Fruit fly (Drosophila melanogaster) whole organism, pupa: ENCODE measurements around the gene pho.

Experiments
- CG10348 ChIP-seq: fragments of 200-800 bp; sonication (Bioruptor generic); IDR thresholded peaks from 2 replicates; pipeline ENCODE4 v1.3.6; 2022; ENCODE audit warnings: missing biosample characterization, missing genetic modification characterization
- CG12605 ChIP-seq: fragments of 200-800 bp; sonication (Bioruptor generic); IDR thresholded peaks from 2 replicates; pipeline ENCODE4 v1.3.6; 2022; ENCODE audit warnings: missing biosample characterization, missing genetic modification characterization
- CG13204 ChIP-seq: fragments of 200-800 bp; sonication (Bioruptor generic); optimal IDR thresholded peaks from 2 replicates; lab custom pipeline; 2018; ENCODE audit warnings: missing biosample characterization, mild to moderate bottlenecking, missing genetic modification characterization, moderate library complexity
- CG14655 ChIP-seq: fragments of 200-800 bp; sonication (Bioruptor generic); optimal IDR thresholded peaks from 3 replicates; lab custom pipeline; 2017; ENCODE audit warnings: mild to moderate bottlenecking, missing biosample characterization, missing genetic modification reagents, missing genetic modification characterization
- CG15710 ChIP-seq: fragments of 200-800 bp; sonication (Bioruptor generic); optimal IDR thresholded peaks from 2 replicates; lab custom pipeline; 2018; ENCODE audit warnings: missing biosample characterization, mild to moderate bottlenecking, missing genetic modification characterization, moderate library complexity
- CG17806 ChIP-seq: fragments of 200-800 bp; sonication (Bioruptor generic); optimal IDR thresholded peaks from 2 replicates; lab custom pipeline; 2018; ENCODE audit warnings: missing biosample characterization, mild to moderate bottlenecking, missing genetic modification characterization, moderate library complexity
- CG32121 ChIP-seq: fragments of 200-800 bp; sonication (Bioruptor generic); IDR thresholded peaks from 2 replicates; pipeline ENCODE4 v1.3.6; 2022; ENCODE audit warnings: missing biosample characterization, missing genetic modification characterization
- CG34367 ChIP-seq: fragments of 200-800 bp; sonication (Bioruptor generic); optimal IDR thresholded peaks from 2 replicates; lab custom pipeline; 2018; ENCODE audit warnings: missing biosample characterization, mild to moderate bottlenecking, missing genetic modification characterization
- CG4496 ChIP-seq: fragments of 200-800 bp; sonication (Bioruptor generic); IDR thresholded peaks from 3 replicates; pipeline ENCODE4 v1.3.6; 2022; ENCODE audit warnings: missing biosample characterization, missing genetic modification characterization
- CG8159 ChIP-seq: fragments of 200-800 bp; sonication (Bioruptor generic); optimal IDR thresholded peaks from 3 replicates; lab custom pipeline; 2018; ENCODE audit warnings: missing biosample characterization, mild to moderate bottlenecking, missing genetic modification characterization, moderate library complexity
- CG8301 ChIP-seq: fragments of 200-800 bp; sonication (Bioruptor generic); optimal IDR thresholded peaks from 2 replicates; lab custom pipeline; 2018; ENCODE audit warnings: missing biosample characterization, mild to moderate bottlenecking, missing genetic modification characterization
- CG9948 ChIP-seq: fragments of 200-800 bp; sonication (Bioruptor generic); optimal IDR thresholded peaks from 2 replicates; lab custom pipeline; 2018; ENCODE audit warnings: missing biosample characterization, mild to moderate bottlenecking, missing genetic modification characterization, moderate library complexity
- D1 ChIP-seq: fragments of 200-800 bp; sonication (Bioruptor generic); optimal IDR thresholded peaks from 2 replicates; lab custom pipeline; 2018; ENCODE audit warnings: missing biosample characterization, mild to moderate bottlenecking, missing genetic modification characterization, moderate library complexity
- EcR ChIP-seq: fragments of 200-800 bp; sonication (Bioruptor generic); optimal IDR thresholded peaks from 3 replicates; lab custom pipeline; 2019; ENCODE audit warnings: missing biosample characterization, missing genetic modification characterization, mild to moderate bottlenecking, moderate library complexity, missing genetic modification reagents
- Ets98B ChIP-seq: fragments of 200-800 bp; sonication (Bioruptor generic); IDR thresholded peaks from 2 replicates; pipeline ENCODE4 v1.3.6; 2022; ENCODE audit warnings: missing biosample characterization, missing genetic modification characterization
- Pif1A ChIP-seq: fragments of 200-800 bp; sonication (Bioruptor generic); optimal IDR thresholded peaks from 3 replicates; lab custom pipeline; 2016; ENCODE audit warnings: missing biosample characterization, missing genetic modification characterization
- Pif1B ChIP-seq: fragments of 200-800 bp; sonication (Bioruptor generic); optimal IDR thresholded peaks from 3 replicates; lab custom pipeline; 2016; ENCODE audit warnings: missing biosample characterization, missing genetic modification characterization
- Snoo ChIP-seq: fragments of 200-800 bp; sonication (Bioruptor generic); optimal IDR thresholded peaks from 3 replicates; lab custom pipeline; 2017; ENCODE audit warnings: missing biosample characterization, mild to moderate bottlenecking, missing genetic modification characterization, inconsistent platforms
- fd96Ca ChIP-seq: fragments of 200-800 bp; sonication (Bioruptor generic); IDR thresholded peaks from 3 replicates; pipeline ENCODE4 v1.3.6; 2022; ENCODE audit warnings: missing biosample characterization, missing genetic modification characterization
- gl ChIP-seq: fragments of 200-800 bp; sonication (Bioruptor generic); optimal IDR thresholded peaks from 2 replicates; lab custom pipeline; 2018; ENCODE audit warnings: missing biosample characterization, mild to moderate bottlenecking, missing genetic modification characterization
- rn ChIP-seq: fragments of 200-800 bp; sonication (Bioruptor generic); IDR thresholded peaks from 2 replicates; pipeline ENCODE4 v1.3.6; 2022; ENCODE audit warnings: missing biosample characterization, missing genetic modification characterization

pho gene

DNA sequence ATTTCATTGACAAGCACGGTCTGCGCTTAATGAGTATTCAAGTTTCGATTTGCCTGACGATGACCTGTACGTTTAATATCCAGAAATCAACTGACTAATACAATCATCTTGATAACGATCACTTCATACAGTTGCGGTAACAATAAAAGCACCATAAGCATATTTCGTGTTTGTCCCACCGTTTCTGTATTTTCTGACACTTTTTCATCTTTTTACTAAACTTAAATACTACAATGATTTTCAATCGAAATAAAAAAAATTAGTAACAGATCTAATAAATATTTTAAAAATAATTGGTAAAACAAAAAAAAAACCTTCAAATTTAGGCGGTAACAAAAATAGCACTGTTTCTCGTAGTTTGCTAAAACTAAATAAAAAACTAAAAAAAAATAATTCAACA is 19.4 kb downstream of the pho start, which contains the start of gene CG32017:
Gene CG32017 (minus strand): TSS at position 101 of the 400 bp plus-strand sequence.
- TF ChIP-seq CG4496 (GFP tag; lab: Robert Waterston, UW) (no peak), Pif1A (GFP tag; lab: Kevin White, UChicago) (no peak), CG8159 (tag; lab: Kevin White, UChicago) (no peak), CG15710 (no peak), CG10348 (no peak), D1 (tag; lab: Kevin White, UChicago) (no peak), CG8301 (tag; lab: Kevin White, UChicago) (no peak), CG14655 (GFP tag; lab: Kevin White, UChicago) (no peak)

DNA sequence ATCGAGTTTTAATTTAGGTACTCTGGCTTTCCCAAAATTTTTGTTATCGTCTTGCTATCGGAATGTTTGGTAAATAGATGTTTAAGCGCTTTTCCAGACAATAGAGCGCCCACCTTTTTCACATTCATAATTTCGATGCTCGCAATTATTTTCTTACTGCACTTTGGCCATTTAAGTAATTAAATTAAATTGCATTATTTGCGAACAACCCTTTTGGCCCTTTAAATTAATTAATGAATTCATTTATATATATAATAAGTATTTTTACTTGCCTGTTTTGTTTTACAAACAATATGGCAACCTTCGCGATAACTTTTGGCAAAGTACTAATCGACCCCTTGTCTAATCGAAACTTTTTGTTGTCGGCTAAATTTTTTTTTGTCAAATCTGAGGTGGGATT is 25.1 kb downstream of the pho start:
- TF ChIP-seq CG12605 (GFP tag; lab: Robert Waterston, UW) (no peak), CG34367 (tag; lab: Kevin White, UChicago) (no peak), CG17806 (tag; lab: Kevin White, UChicago) (no peak), CG9948 (tag; lab: Kevin White, UChicago) (no peak), Ets98B (GFP tag; lab: Robert Waterston, UW) (no peak), CG14655 (GFP tag; lab: Kevin White, UChicago) (no peak), CG13204 (no peak), fd96Ca (GFP tag; lab: Robert Waterston, UW) (no peak), Snoo (tag; lab: Kevin White, UChicago) (no peak), CG4496 (GFP tag; lab: Robert Waterston, UW) (no peak), Pif1A (GFP tag; lab: Kevin White, UChicago) (no peak)

DNA sequence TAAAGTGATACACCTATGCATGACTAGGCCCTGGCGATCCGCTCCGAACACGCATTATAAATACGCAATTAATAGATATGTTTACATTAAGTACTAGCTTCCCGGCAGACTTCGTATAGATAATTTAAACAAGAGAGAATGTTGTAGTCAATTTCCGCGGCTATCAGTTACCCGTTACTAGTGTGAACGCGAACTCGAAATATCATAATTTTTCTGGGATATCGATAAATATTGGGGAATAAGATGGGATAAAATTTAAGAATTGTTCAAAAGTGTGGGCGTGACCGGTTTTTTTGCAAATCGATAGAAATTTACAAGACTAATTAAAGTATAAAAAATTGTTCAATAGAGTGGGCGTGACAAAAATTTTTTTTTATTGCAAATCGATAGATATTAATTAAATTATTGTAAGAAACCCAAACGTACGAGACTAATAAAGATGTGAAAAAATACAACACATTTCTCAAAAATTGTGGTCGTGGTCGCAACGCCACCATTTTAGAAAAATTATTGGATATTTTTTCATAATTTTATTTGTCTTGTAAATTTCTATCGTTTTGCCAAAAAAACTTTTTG is 33.4 kb downstream of the pho start:
- TF ChIP-seq gl (tag; lab: Kevin White, UChicago), result no peak
- TF ChIP-seq Pif1B, result no peak
- TF ChIP-seq Snoo (tag; lab: Kevin White, UChicago), result no peak
- no peak for TF ChIP-seq CG12605 (GFP tag; lab: Robert Waterston, UW)
- TF ChIP-seq CG17806 (tag; lab: Kevin White, UChicago), result no peak
- TF ChIP-seq CG15710, result no peak

DNA sequence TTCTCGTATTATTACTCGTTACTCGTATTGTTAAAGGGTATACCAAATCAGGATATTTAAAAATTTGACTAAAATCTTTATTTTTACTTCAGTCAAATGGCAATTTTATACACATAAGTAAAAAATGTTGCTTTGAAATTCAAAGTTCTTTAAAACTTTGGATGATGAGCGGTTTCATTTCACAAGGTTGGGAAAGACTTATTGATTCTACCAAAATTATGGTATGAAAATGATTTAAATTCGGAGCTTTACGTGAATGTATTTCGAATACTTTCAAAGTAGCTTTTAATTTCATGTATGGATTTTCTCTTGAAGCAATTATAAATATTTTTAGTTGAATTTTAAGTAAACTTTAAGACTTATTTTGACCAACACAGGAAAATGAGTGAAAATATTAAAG is 34.3 kb downstream of the pho start, which contains the start of gene Kif3C:
Gene Kif3C (plus strand): TSS at position 301 of the 400 bp plus-strand sequence.
- TF ChIP-seq CG17806 (tag; lab: Kevin White, UChicago) (no peak), CG15710 (no peak), CG12605 (GFP tag; lab: Robert Waterston, UW) (no peak), gl (tag; lab: Kevin White, UChicago) (no peak), Pif1B (no peak), CG10348 (no peak), Ets98B (GFP tag; lab: Robert Waterston, UW) (no peak), fd96Ca (GFP tag; lab: Robert Waterston, UW) (no peak), CG4496 (GFP tag; lab: Robert Waterston, UW) (no peak)
- TF ChIP-seq, all 21 proteins: peak for 0

DNA sequence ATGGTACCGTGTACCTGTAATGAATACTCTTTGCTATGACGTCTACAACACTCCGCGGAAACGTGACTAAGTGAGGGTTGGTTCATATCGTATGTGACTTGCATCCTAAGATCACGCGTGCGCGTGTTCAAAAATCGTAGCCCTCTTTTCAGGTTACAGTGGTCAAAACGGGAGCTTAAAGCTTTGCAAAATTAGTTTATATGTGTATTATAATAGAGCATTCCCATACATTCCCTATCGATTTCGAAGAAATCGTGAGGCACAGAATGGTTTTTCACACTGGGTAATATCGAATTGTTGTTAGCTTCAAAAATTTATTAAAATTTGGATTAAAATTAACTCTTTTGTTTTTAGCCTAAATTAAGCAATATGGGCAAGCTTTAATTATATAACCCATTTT is 35.0 kb downstream of the pho start:
- TF ChIP-seq CG17806 (tag; lab: Kevin White, UChicago), result no peak
- peak; percentile 9 for TF ChIP-seq Snoo (tag; lab: Kevin White, UChicago)
- TF ChIP-seq EcR (GFP tag; lab: Kevin White, UChicago), result no peak
- TF ChIP-seq, all 21 proteins: peak for 1

DNA sequence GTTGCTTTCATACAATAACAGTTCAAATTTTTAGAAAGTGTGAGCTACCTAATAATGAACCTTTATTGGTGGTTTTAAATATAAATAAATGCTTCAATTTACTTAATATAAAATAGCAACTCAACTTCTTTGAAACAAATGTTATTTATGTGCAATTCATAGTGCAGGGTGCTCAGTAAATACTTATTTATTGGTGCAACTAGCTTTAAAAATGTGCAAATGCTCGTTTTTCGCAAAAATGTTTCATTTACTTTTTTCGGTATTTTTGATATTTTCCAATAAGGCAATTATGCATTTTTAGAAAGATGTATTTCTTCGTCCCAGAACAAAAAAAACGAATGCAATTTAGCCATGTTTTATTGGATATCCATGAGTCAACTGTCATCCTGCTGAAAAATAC is 36.7 kb downstream of the pho start:
- no peak for TF ChIP-seq Ets98B (GFP tag; lab: Robert Waterston, UW)
- TF ChIP-seq EcR (GFP tag; lab: Kevin White, UChicago), result no peak
- no peak for TF ChIP-seq D1 (tag; lab: Kevin White, UChicago)
- TF ChIP-seq Snoo (tag; lab: Kevin White, UChicago), result no peak
- TF ChIP-seq CG8159 (tag; lab: Kevin White, UChicago), result no peak
- TF ChIP-seq rn, result no peak
- TF ChIP-seq CG14655 (GFP tag; lab: Kevin White, UChicago), result no peak

DNA sequence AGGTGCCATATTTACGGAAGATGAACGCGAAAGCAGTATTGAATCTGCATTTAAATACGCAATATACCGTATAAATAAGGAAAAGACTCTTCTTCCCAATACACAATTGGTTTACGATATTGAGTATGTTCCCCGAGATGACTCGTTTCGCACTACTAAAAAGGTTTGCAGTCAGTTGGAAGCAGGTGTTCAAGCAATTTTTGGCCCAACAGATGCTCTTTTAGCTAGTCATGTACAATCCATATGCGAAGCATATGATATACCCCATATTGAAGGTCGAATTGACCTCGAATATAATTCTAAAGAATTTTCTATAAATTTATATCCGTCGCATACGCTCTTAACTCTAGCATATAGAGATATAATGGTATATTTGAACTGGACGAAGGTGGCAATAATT is 54.4 kb downstream of the pho start:
- TF ChIP-seq Pif1A (GFP tag; lab: Kevin White, UChicago) (no peak), CG10348 (no peak), CG17806 (tag; lab: Kevin White, UChicago) (no peak), CG32121 (GFP tag; lab: Robert Waterston, UW) (no peak), CG14655 (GFP tag; lab: Kevin White, UChicago) (no peak), CG8159 (tag; lab: Kevin White, UChicago) (no peak), fd96Ca (GFP tag; lab: Robert Waterston, UW) (no peak), Snoo (tag; lab: Kevin White, UChicago) (no peak), CG12605 (GFP tag; lab: Robert Waterston, UW) (no peak), gl (tag; lab: Kevin White, UChicago) (no peak), Ets98B (GFP tag; lab: Robert Waterston, UW) (no peak), CG9948 (tag; lab: Kevin White, UChicago) (no peak), Pif1B (no peak), rn (no peak), EcR (GFP tag; lab: Kevin White, UChicago) (no peak)
